Worm (Caenorhabditis elegans) whole organism, late embryonic: Measurements from ENCODE around the gene sut-1.

Experiments used
- C38D4.7 ChIP-seq: fragments of 200-800 bp; sonication (Bioruptor generic); optimal IDR thresholded peaks from 2 replicates; lab custom pipeline; 2018; ENCODE audit warnings: mild to moderate bottlenecking, missing genetic modification characterization, moderate library complexity, missing compliant biosample characterization
- F13H6.1 ChIP-seq: sonication (generic microtip); optimal IDR thresholded peaks from 2 replicates; lab custom pipeline; 2016; ENCODE audit warnings: missing genetic modification characterization, missing compliant biosample characterization
- K09A11.1 ChIP-seq: sonication (generic microtip); optimal IDR thresholded peaks from 2 replicates; lab custom pipeline; 2017; ENCODE audit warnings: antibody characterized with exemption, mild to moderate bottlenecking, missing genetic modification characterization, missing compliant biosample characterization; ENCODE audit not compliant: insufficient read depth
- T23F11.4 ChIP-seq: fragments of 200-800 bp; sonication (Bioruptor generic); optimal IDR thresholded peaks from 2 replicates; lab custom pipeline; 2018; ENCODE audit warnings: mild to moderate bottlenecking, missing genetic modification characterization, missing compliant biosample characterization
- Y22D7AL.16 ChIP-seq: sonication (generic microtip); optimal IDR thresholded peaks from 2 replicates; lab custom pipeline; 2016; ENCODE audit warnings: missing genetic modification characterization, missing compliant biosample characterization
- ahr-1 ChIP-seq: sonication (generic microtip); optimal IDR thresholded peaks from 2 replicates; lab custom pipeline; 2016; ENCODE audit warnings: missing genetic modification characterization, missing compliant biosample characterization
- ama-1 ChIP-seq: fragments of 150-350 bp; optimal IDR thresholded peaks from 2 replicates; lab custom pipeline; 2014
- ceh-14 ChIP-seq: sonication (generic microtip); optimal IDR thresholded peaks from 2 replicates; lab custom pipeline; 2016; ENCODE audit warnings: missing genotype, missing genetic modification characterization, missing compliant biosample characterization
- ceh-19 ChIP-seq: fragments of 200-800 bp; sonication (Bioruptor generic); optimal IDR thresholded peaks from 2 replicates; lab custom pipeline; 2018; ENCODE audit warnings: mild to moderate bottlenecking, missing genetic modification characterization, missing compliant biosample characterization
- ceh-22 ChIP-seq: sonication (generic microtip); optimal IDR thresholded peaks from 2 replicates; lab custom pipeline; 2017; ENCODE audit warnings: missing biosample characterization, missing genetic modification characterization
- ceh-34 ChIP-seq: sonication (generic microtip); optimal IDR thresholded peaks from 2 replicates; lab custom pipeline; 2016; ENCODE audit warnings: mild to moderate bottlenecking, missing genetic modification characterization, missing compliant biosample characterization
- ceh-45 ChIP-seq: fragments of 200-800 bp; sonication (Bioruptor generic); IDR thresholded peaks from 2 replicates; pipeline ENCODE4 v1.3.6; 2022; ENCODE audit warnings: missing genetic modification reagents, missing genetic modification characterization, missing compliant biosample characterization
- ceh-48 ChIP-seq: sonication (generic microtip); optimal IDR thresholded peaks from 2 replicates; lab custom pipeline; 2016; ENCODE audit warnings: missing genetic modification characterization, inconsistent platforms, missing compliant biosample characterization
- dve-1 ChIP-seq: sonication (generic microtip); optimal IDR thresholded peaks from 2 replicates; lab custom pipeline; 2017; ENCODE audit warnings: antibody characterized with exemption, mild to moderate bottlenecking, missing genetic modification characterization, missing compliant biosample characterization
- elt-2 ChIP-seq: sonication (generic microtip); optimal IDR thresholded peaks from 2 replicates; lab custom pipeline; 2016; ENCODE audit warnings: missing genetic modification reagents, missing genetic modification characterization, missing compliant biosample characterization
- elt-4 ChIP-seq: sonication (generic microtip); optimal IDR thresholded peaks from 2 replicates; lab custom pipeline; 2016; ENCODE audit warnings: missing genetic modification characterization, missing compliant biosample characterization
- ets-4 ChIP-seq: sonication (generic microtip); optimal IDR thresholded peaks from 2 replicates; lab custom pipeline; 2016; ENCODE audit warnings: missing genetic modification characterization, missing compliant biosample characterization
- gmeb-2 ChIP-seq: sonication (generic microtip); optimal IDR thresholded peaks from 2 replicates; lab custom pipeline; 2016; ENCODE audit warnings: missing genetic modification characterization, inconsistent platforms, missing compliant biosample characterization
- hlh-30 ChIP-seq: sonication (generic microtip); optimal IDR thresholded peaks from 2 replicates; lab custom pipeline; 2017; ENCODE audit warnings: antibody characterized with exemption, missing genetic modification characterization, missing compliant biosample characterization; ENCODE audit not compliant: insufficient read depth
- hlh-8 ChIP-seq: sonication (generic microtip); optimal IDR thresholded peaks from 2 replicates; lab custom pipeline; 2016; ENCODE audit warnings: missing genotype, missing genetic modification characterization, missing compliant biosample characterization
- lin-11 ChIP-seq: fragments of 200-800 bp; sonication (Bioruptor generic); optimal IDR thresholded peaks from 2 replicates; lab custom pipeline; 2018; ENCODE audit warnings: mild to moderate bottlenecking, missing genetic modification characterization, missing compliant biosample characterization
- mec-3 ChIP-seq: sonication (generic microtip); optimal IDR thresholded peaks from 2 replicates; lab custom pipeline; 2016; ENCODE audit warnings: borderline replicate concordance, missing genetic modification characterization, missing compliant biosample characterization
- nfya-1 ChIP-seq: sonication (generic microtip); optimal IDR thresholded peaks from 2 replicates; lab custom pipeline; 2017; ENCODE audit warnings: missing genetic modification characterization, mild to moderate bottlenecking, missing compliant biosample characterization, antibody characterized with exemption, moderate library complexity
- odd-2 ChIP-seq: sonication (generic microtip); optimal IDR thresholded peaks from 2 replicates; lab custom pipeline; 2017; ENCODE audit warnings: antibody characterized with exemption, mild to moderate bottlenecking, missing genetic modification characterization, missing compliant biosample characterization
- pax-1 ChIP-seq: fragments of 150-350 bp; optimal IDR thresholded peaks from 2 replicates; lab custom pipeline; 2014; ENCODE audit warnings: missing biosample characterization, missing genetic modification characterization
- pha-2 ChIP-seq: sonication (generic microtip); optimal IDR thresholded peaks from 2 replicates; lab custom pipeline; 2017; ENCODE audit warnings: mild to moderate bottlenecking, missing genetic modification characterization, missing compliant biosample characterization
- pha-4 ChIP-seq: fragments of 150-350 bp; optimal IDR thresholded peaks from 2 replicates; lab custom pipeline; 2018; ENCODE audit warnings: missing biosample characterization, missing genetic modification reagents, missing genetic modification characterization
- pqm-1 ChIP-seq: sonication (generic microtip); optimal IDR thresholded peaks from 2 replicates; lab custom pipeline; 2016; ENCODE audit warnings: missing genetic modification characterization, missing compliant biosample characterization
- pros-1 ChIP-seq: fragments of 150-350 bp; optimal IDR thresholded peaks from 2 replicates; lab custom pipeline; 2014; ENCODE audit warnings: missing biosample characterization, missing genetic modification reagents, missing genetic modification characterization
- ref-2 ChIP-seq: sonication (generic microtip); optimal IDR thresholded peaks from 2 replicates; lab custom pipeline; 2016; ENCODE audit warnings: missing genetic modification characterization, missing compliant biosample characterization
- rnt-1 ChIP-seq: sonication (generic microtip); optimal IDR thresholded peaks from 2 replicates; lab custom pipeline; 2016; ENCODE audit warnings: missing genetic modification characterization, missing compliant biosample characterization
- sdc-2 ChIP-seq: sonication (generic microtip); optimal IDR thresholded peaks from 2 replicates; lab custom pipeline; 2016; ENCODE audit warnings: missing genotype, missing genetic modification characterization, missing compliant biosample characterization
- sox-4 ChIP-seq: sonication (generic microtip); optimal IDR thresholded peaks from 2 replicates; lab custom pipeline; 2017; ENCODE audit warnings: mild to moderate bottlenecking, missing genetic modification characterization, inconsistent platforms, missing compliant biosample characterization
- ttx-3 ChIP-seq: sonication (generic microtip); optimal IDR thresholded peaks from 2 replicates; lab custom pipeline; 2016; ENCODE audit warnings: missing genetic modification reagents, missing genetic modification characterization, missing compliant biosample characterization
- unc-3 ChIP-seq, 2 experiments: fragments of 200-800 bp in 1 of 2; sonication (Bioruptor generic) in 1 of 2; sonication (generic microtip) in 1 of 2; conservative IDR thresholded peaks in 1 of 2; optimal IDR thresholded peaks in 1 of 2; 2 replicates each; pipeline versions ENCODE4 v1.3.6 to Lab custom; 2016 to 2022; ENCODE audit warnings: missing compliant biosample characterization in 2 of 2, missing genetic modification characterization in 2 of 2, missing genetic modification reagents in 1 of 2
- unc-42 ChIP-seq: sonication (generic microtip); optimal IDR thresholded peaks from 2 replicates; lab custom pipeline; 2016; ENCODE audit warnings: missing genotype, missing genetic modification characterization, missing compliant biosample characterization
- unc-55 ChIP-seq: sonication (generic microtip); optimal IDR thresholded peaks from 2 replicates; lab custom pipeline; 2017; ENCODE audit warnings: missing biosample characterization, missing genetic modification reagents, missing genetic modification characterization
- unc-86 ChIP-seq: sonication (generic microtip); optimal IDR thresholded peaks from 2 replicates; lab custom pipeline; 2016; ENCODE audit warnings: missing genetic modification characterization, missing compliant biosample characterization

sut-1 gene

DNA sequence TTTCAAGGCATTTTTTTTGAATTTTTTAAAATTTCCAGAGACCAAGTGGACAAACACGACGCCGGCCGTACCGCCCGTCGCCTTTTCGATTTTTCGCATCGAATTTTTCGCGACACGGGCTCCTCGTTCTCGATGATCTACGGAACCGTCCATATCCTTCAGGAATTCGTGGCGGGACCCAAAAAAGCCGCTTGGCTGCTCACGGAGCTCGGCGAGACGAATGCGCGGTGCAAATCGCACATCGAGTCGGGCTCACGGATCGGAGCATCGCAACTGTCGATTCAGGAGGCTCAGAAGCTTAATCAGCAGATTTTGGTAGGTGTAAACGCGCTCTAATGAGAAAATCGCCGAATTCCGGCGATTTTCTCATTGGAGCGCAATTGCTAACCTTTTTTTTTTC lies 8.8 kb upstream of the sut-1 start:
- TF ChIP-seq hlh-8 (no peak), gmeb-2 (tag; lab: Kevin White, UChicago) (no peak), ceh-22 (no peak), ets-4 (tag; lab: Kevin White, UChicago) (no peak), mec-3 (tag; lab: Kevin White, UChicago) (no peak), pha-4 (tag; lab: Kevin White, UChicago) (no peak), T23F11.4 (GFP tag; lab: Kevin White, UChicago) (no peak), ceh-48 (tag; lab: Kevin White, UChicago) (no peak), ama-1 (lab: Kevin White, UChicago) (no peak), nfya-1 (tag; lab: Kevin White, UChicago) (no peak), dve-1 (tag; lab: Kevin White, UChicago) (no peak), ttx-3 (tag; lab: Kevin White, UChicago) (no peak), pros-1 (tag; lab: Kevin White, UChicago) (no peak), odd-2 (tag; lab: Kevin White, UChicago) (no peak), hlh-30 (tag; lab: Kevin White, UChicago) (no peak)

ce11 chrII:1131367-1131766 lies 8.3 kb upstream of the sut-1 start:
- no peak for TF ChIP-seq pax-1 (tag; lab: Kevin White, UChicago)
- no peak for TF ChIP-seq sdc-2 (tag; lab: Kevin White, UChicago)
- no peak for TF ChIP-seq pha-2 (tag; lab: Kevin White, UChicago)
- no peak for TF ChIP-seq ceh-48 (tag; lab: Kevin White, UChicago)
- TF ChIP-seq nfya-1 (tag; lab: Kevin White, UChicago): no peak
- no peak for TF ChIP-seq ceh-19 (GFP tag; lab: Kevin White, UChicago)
- TF ChIP-seq ahr-1 (tag; lab: Kevin White, UChicago): no peak
- TF ChIP-seq unc-55 (GFP tag; lab: Kevin White, UChicago): no peak
- TF ChIP-seq dve-1 (tag; lab: Kevin White, UChicago): no peak
- no peak for TF ChIP-seq odd-2 (tag; lab: Kevin White, UChicago)
- no peak for TF ChIP-seq ets-4 (tag; lab: Kevin White, UChicago)
- TF ChIP-seq ceh-34 (tag; lab: Kevin White, UChicago): no peak

ce11 chrII:1130241-1130640 lies 7.2 kb upstream of the sut-1 start:
- TF ChIP-seq F13H6.1 (tag; lab: Kevin White, UChicago) (no peak), pha-2 (tag; lab: Kevin White, UChicago) (no peak), elt-4 (tag; lab: Kevin White, UChicago) (no peak), sox-4 (tag; lab: Kevin White, UChicago) (no peak), elt-2 (tag; lab: Kevin White, UChicago) (no peak), odd-2 (tag; lab: Kevin White, UChicago) (no peak), unc-3 (GFP tag; conservative IDR thresholded peaks at IDR 0.05; lab: Robert Waterston, UW) (no peak), unc-3 (tag; optimal IDR thresholded peaks at IDR 0.05; lab: Kevin White, UChicago) (no peak), K09A11.1 (tag; lab: Kevin White, UChicago) (no peak), lin-11 (tag; lab: Kevin White, UChicago) (no peak), pqm-1 (tag; lab: Kevin White, UChicago) (no peak), ceh-14 (tag; lab: Kevin White, UChicago) (no peak), Y22D7AL.16 (tag; lab: Kevin White, UChicago) (no peak), rnt-1 (no peak), C38D4.7 (no peak), ref-2 (no peak), unc-86 (no peak), unc-42 (tag; lab: Kevin White, UChicago) (no peak), pax-1 (tag; lab: Kevin White, UChicago) (no peak), ceh-45 (GFP tag; lab: Robert Waterston, UW) (no peak), ceh-48 (tag; lab: Kevin White, UChicago) (no peak)
